Worm (Caenorhabditis elegans) whole organism, young adult: ENCODE data around the gene dnj-5.

Experiments
- C06A6.2 ChIP-seq: fragments of 200-800 bp; sonication (Bioruptor generic); conservative IDR thresholded peaks from 2 replicates; pipeline ENCODE4 v1.3.6; 2022; ENCODE audit warnings: missing genetic modification characterization, missing compliant biosample characterization
- F52B5.7 ChIP-seq: sonication (generic microtip); optimal IDR thresholded peaks from 2 replicates; lab custom pipeline; 2016; ENCODE audit warnings: mild to moderate bottlenecking, missing genetic modification characterization, missing compliant biosample characterization
- F57A8.1 ChIP-seq: fragments of 200-800 bp; sonication (Bioruptor generic); optimal IDR thresholded peaks from 2 replicates; lab custom pipeline; 2018; ENCODE audit warnings: mild to moderate bottlenecking, missing genetic modification characterization, moderate library complexity, missing compliant biosample characterization
- Y56A3A.18 ChIP-seq: fragments of 200-800 bp; sonication (Bioruptor generic); IDR thresholded peaks from 2 replicates; pipeline ENCODE4 v1.3.6; 2022; ENCODE audit warnings: missing genetic modification reagents, missing genetic modification characterization, missing compliant biosample characterization
- Y95B8A.8 ChIP-seq: fragments of 200-800 bp; sonication (Bioruptor generic); IDR thresholded peaks from 2 replicates; pipeline ENCODE4 v1.3.6; 2022; ENCODE audit warnings: missing genetic modification reagents, missing genetic modification characterization, missing compliant biosample characterization
- akir-1 ChIP-seq: fragments of 200-800 bp; sonication (Bioruptor generic); optimal IDR thresholded peaks from 2 replicates; lab custom pipeline; 2018; ENCODE audit warnings: mild to moderate bottlenecking, missing genetic modification characterization, moderate library complexity, missing compliant biosample characterization
- aptf-3 ChIP-seq: fragments of 200-800 bp; sonication (Bioruptor generic); IDR thresholded peaks from 2 replicates; pipeline ENCODE4 v1.3.6; 2022; ENCODE audit warnings: missing genetic modification characterization, missing compliant biosample characterization
- atf-7 ChIP-seq: sonication (generic microtip); optimal IDR thresholded peaks from 2 replicates; lab custom pipeline; 2017; ENCODE audit warnings: mild to moderate bottlenecking, missing genetic modification characterization, missing compliant biosample characterization
- attf-3 ChIP-seq: fragments of 200-800 bp; sonication (Bioruptor generic); conservative IDR thresholded peaks from 2 replicates; pipeline ENCODE4 v1.3.6; 2022; ENCODE audit warnings: missing genetic modification reagents, missing genetic modification characterization, missing compliant biosample characterization
- bed-1 ChIP-seq: fragments of 200-800 bp; sonication (Bioruptor generic); IDR thresholded peaks from 2 replicates; pipeline ENCODE4 v1.3.6; 2022; ENCODE audit warnings: missing genetic modification reagents, missing genetic modification characterization, missing compliant biosample characterization
- ceh-40 ChIP-seq: fragments of 200-800 bp; sonication (Bioruptor generic); IDR thresholded peaks from 2 replicates; pipeline ENCODE4 v1.3.6; 2022; ENCODE audit warnings: missing genetic modification characterization, missing compliant biosample characterization
- ceh-58 ChIP-seq: fragments of 200-800 bp; sonication (Bioruptor generic); IDR thresholded peaks from 2 replicates; pipeline ENCODE4 v1.3.6; 2022; ENCODE audit warnings: missing genetic modification characterization, missing compliant biosample characterization
- dpff-1 ChIP-seq: sonication (generic microtip); optimal IDR thresholded peaks from 2 replicates; lab custom pipeline; 2017; ENCODE audit warnings: mild to moderate bottlenecking, missing genetic modification characterization, missing compliant biosample characterization
- efl-1 ChIP-seq: fragments of 150-350 bp; optimal IDR thresholded peaks from 2 replicates; lab custom pipeline; 2014; ENCODE audit warnings: missing biosample characterization, missing genetic modification reagents, missing genetic modification characterization
- egl-44 ChIP-seq: fragments of 200-800 bp; sonication (Bioruptor generic); IDR thresholded peaks from 2 replicates; pipeline ENCODE4 v1.3.6; 2022; ENCODE audit warnings: missing genetic modification reagents, missing genetic modification characterization, missing compliant biosample characterization
- ets-4 ChIP-seq: fragments of 200-800 bp; sonication (Bioruptor generic); optimal IDR thresholded peaks from 2 replicates; lab custom pipeline; 2018; ENCODE audit warnings: mild to moderate bottlenecking, missing genetic modification characterization, missing compliant biosample characterization
- him-1 ChIP-seq: sonication (generic microtip); optimal IDR thresholded peaks from 2 replicates; lab custom pipeline; 2016; ENCODE audit warnings: missing genotype, missing genetic modification reagents, missing genetic modification characterization, missing compliant biosample characterization
- lag-1 ChIP-seq: fragments of 200-800 bp; sonication (Bioruptor generic); IDR thresholded peaks from 2 replicates; pipeline ENCODE4 v1.3.6; 2022; ENCODE audit warnings: missing genetic modification reagents, missing genetic modification characterization, missing compliant biosample characterization
- lin-40 ChIP-seq: sonication (generic microtip); optimal IDR thresholded peaks from 2 replicates; lab custom pipeline; 2016; ENCODE audit warnings: missing genetic modification characterization, mild to moderate bottlenecking, missing compliant biosample characterization, missing genotype, missing genetic modification reagents
- madf-3 ChIP-seq: fragments of 200-800 bp; sonication (Bioruptor generic); IDR thresholded peaks from 2 replicates; pipeline ENCODE4 v1.3.6; 2022; ENCODE audit warnings: missing genetic modification reagents, missing genetic modification characterization, missing compliant biosample characterization
- madf-8 ChIP-seq: fragments of 200-800 bp; sonication (Bioruptor generic); conservative IDR thresholded peaks from 2 replicates; pipeline ENCODE4 v1.3.6; 2022; ENCODE audit warnings: missing genetic modification reagents, missing genetic modification characterization, missing compliant biosample characterization
- mcd-1 ChIP-seq: fragments of 200-800 bp; sonication (Bioruptor generic); IDR thresholded peaks from 2 replicates; pipeline ENCODE4 v1.3.6; 2022; ENCODE audit warnings: missing genetic modification reagents, missing genetic modification characterization, missing compliant biosample characterization
- nhr-120 ChIP-seq: fragments of 200-800 bp; sonication (Bioruptor generic); IDR thresholded peaks from 2 replicates; pipeline ENCODE4 v1.3.6; 2022; ENCODE audit warnings: missing genetic modification characterization, missing compliant biosample characterization
- nhr-27 ChIP-seq: fragments of 200-800 bp; sonication (Bioruptor generic); optimal IDR thresholded peaks from 2 replicates; lab custom pipeline; 2018; ENCODE audit warnings: mild to moderate bottlenecking, missing genetic modification characterization, moderate library complexity, missing compliant biosample characterization
- nhr-80 ChIP-seq: sonication (generic microtip); optimal IDR thresholded peaks from 2 replicates; lab custom pipeline; 2016; ENCODE audit warnings: missing genetic modification characterization, missing compliant biosample characterization
- pbrm-1 ChIP-seq: fragments of 200-800 bp; sonication (Bioruptor generic); IDR thresholded peaks from 2 replicates; pipeline ENCODE4 v1.3.6; 2022; ENCODE audit warnings: missing genetic modification reagents, missing genetic modification characterization, missing compliant biosample characterization
- snpc-1.1 ChIP-seq: sonication (generic microtip); optimal IDR thresholded peaks from 2 replicates; lab custom pipeline; 2017; ENCODE audit warnings: missing genetic modification characterization, mild to moderate bottlenecking, missing compliant biosample characterization, antibody characterized with exemption, moderate library complexity, missing genotype, missing genetic modification reagents; ENCODE audit not compliant: insufficient read depth
- snpc-1.3 ChIP-seq: sonication (generic microtip); optimal IDR thresholded peaks from 2 replicates; lab custom pipeline; 2017; ENCODE audit warnings: missing genetic modification characterization, mild to moderate bottlenecking, missing compliant biosample characterization, antibody characterized with exemption, moderate library complexity, missing genotype, missing genetic modification reagents; ENCODE audit not compliant: insufficient read depth
- snpc-3.4 ChIP-seq: sonication (generic microtip); optimal IDR thresholded peaks from 2 replicates; lab custom pipeline; 2017; ENCODE audit warnings: missing genetic modification characterization, mild to moderate bottlenecking, missing compliant biosample characterization, antibody characterized with exemption, moderate library complexity, missing genotype, missing genetic modification reagents
- unc-130 ChIP-seq: sonication (generic microtip); optimal IDR thresholded peaks from 2 replicates; lab custom pipeline; 2016; ENCODE audit warnings: missing genetic modification reagents, missing genetic modification characterization, missing compliant biosample characterization
- zfh-2 ChIP-seq: fragments of 200-800 bp; sonication (Bioruptor generic); conservative IDR thresholded peaks from 2 replicates; pipeline ENCODE4 v1.3.6; 2022; ENCODE audit warnings: missing genetic modification reagents, missing genetic modification characterization, missing compliant biosample characterization
- ztf-25 ChIP-seq: fragments of 200-800 bp; sonication (Bioruptor generic); IDR thresholded peaks from 2 replicates; pipeline ENCODE4 v1.3.6; 2022; ENCODE audit warnings: missing genetic modification reagents, missing genetic modification characterization, missing compliant biosample characterization
- ztf-3 ChIP-seq: fragments of 200-800 bp; sonication (Bioruptor generic); optimal IDR thresholded peaks from 2 replicates; lab custom pipeline; 2018; ENCODE audit warnings: mild to moderate bottlenecking, missing genetic modification characterization, missing compliant biosample characterization

Gene dnj-5

ce11 chrII:6883716-6884115 is 25.6 kb upstream of the dnj-5 start, which contains the start of gene pmp-1:
TSS of gene pmp-1 (minus strand) at chrII:6883754.
- TF ChIP-seq ets-4 (GFP tag; lab: Kevin White, UChicago) (peak; percentile 51), atf-7 (tag; lab: Kevin White, UChicago) (no peak), ztf-25 (no peak), nhr-80 (tag; lab: Kevin White, UChicago) (peak; percentile 78)

DNA sequence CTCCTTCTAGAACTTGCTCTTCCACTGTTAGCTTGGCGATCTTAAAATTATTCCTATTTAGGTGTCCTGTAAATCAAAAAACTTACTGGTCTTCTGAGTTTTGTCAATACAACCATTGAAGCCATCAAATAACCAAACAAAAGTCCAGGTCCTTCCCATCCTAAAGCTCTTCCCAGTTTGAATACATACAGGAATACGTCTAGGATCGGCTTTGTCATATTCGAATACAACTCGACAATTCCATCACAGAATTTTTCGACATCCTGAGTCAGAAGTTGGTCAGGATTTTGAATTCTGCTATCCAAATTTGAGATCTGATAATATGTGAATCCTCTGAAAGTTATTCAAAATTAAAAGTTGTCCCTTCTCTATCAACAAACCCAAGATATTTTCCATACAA is 24.2 kb upstream of the dnj-5 start:
- TF ChIP-seq unc-130 (no peak), dpff-1 (no peak), nhr-27 (tag; lab: Kevin White, UChicago) (no peak), ceh-58 (GFP tag; lab: Robert Waterston, UW) (no peak), nhr-120 (GFP tag; lab: Robert Waterston, UW) (no peak), akir-1 (GFP tag; lab: Kevin White, UChicago) (no peak), snpc-3.4 (tag; lab: Kevin White, UChicago) (no peak), madf-8 (GFP tag; lab: Robert Waterston, UW) (no peak), Y95B8A.8 (GFP tag; lab: Robert Waterston, UW) (no peak), zfh-2 (GFP tag; lab: Robert Waterston, UW) (no peak), lin-40 (tag; lab: Kevin White, UChicago) (no peak), snpc-1.1 (tag; lab: Kevin White, UChicago) (no peak)

ce11 chrII:6880067-6880466 is 22.0 kb upstream of the dnj-5 start, which contains the start of gene C44B7.7:
TSS of gene C44B7.7 (minus strand) at chrII:6880167.
- no peak for TF ChIP-seq mcd-1 (GFP tag; lab: Robert Waterston, UW)
- TF ChIP-seq efl-1 (GFP tag; lab: Kevin White, UChicago) = no peak
- peak; percentile 5 for TF ChIP-seq nhr-80 (tag; lab: Kevin White, UChicago)
- TF ChIP-seq F52B5.7 (tag; lab: Kevin White, UChicago) = no peak

ce11 chrII:6877881-6878280 is 19.8 kb upstream of the dnj-5 start:
- no peak for TF ChIP-seq Y56A3A.18 (GFP tag; lab: Robert Waterston, UW)

DNA sequence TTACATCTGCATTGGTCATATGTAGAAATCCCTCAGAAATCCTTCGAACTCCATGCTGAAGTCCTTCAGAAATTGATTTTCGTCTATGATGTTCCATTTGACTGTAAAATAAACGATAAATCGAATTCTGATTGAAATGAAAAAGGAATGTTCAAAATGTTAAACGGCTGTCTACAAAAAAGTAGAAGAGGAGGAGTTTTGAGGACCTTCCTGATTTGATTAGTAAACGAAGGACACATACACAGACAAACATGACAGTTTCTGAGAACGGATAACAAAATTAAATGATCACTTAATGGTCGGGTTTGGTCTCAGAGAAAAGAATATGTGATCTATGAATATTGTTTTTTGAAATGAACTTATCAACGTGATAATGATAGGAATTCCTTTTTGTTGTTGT is 18.9 kb upstream of the dnj-5 start, which contains the start of gene slc-36.5:
slc-36.5 (minus strand) TSS at position 101 of the 400 bp plus-strand sequence.
- TF ChIP-seq C06A6.2 (GFP tag; lab: Robert Waterston, UW) = no peak
- no peak for TF ChIP-seq him-1 (tag; lab: Kevin White, UChicago)
- TF ChIP-seq attf-3 (GFP tag; lab: Robert Waterston, UW) = no peak
- TF ChIP-seq lag-1 (GFP tag; lab: Robert Waterston, UW) = no peak
- TF ChIP-seq ceh-40 (GFP tag; lab: Robert Waterston, UW) = no peak
- TF ChIP-seq madf-3 (GFP tag; lab: Robert Waterston, UW) = no peak
- TF ChIP-seq aptf-3 (GFP tag; lab: Robert Waterston, UW) = no peak
- no peak for TF ChIP-seq egl-44 (GFP tag; lab: Robert Waterston, UW)
- no peak for TF ChIP-seq nhr-120 (GFP tag; lab: Robert Waterston, UW)
- no peak for TF ChIP-seq snpc-1.3 (tag; lab: Kevin White, UChicago)
- no peak for TF ChIP-seq pbrm-1 (GFP tag; lab: Robert Waterston, UW)
- TF ChIP-seq bed-1 (GFP tag; lab: Robert Waterston, UW) = no peak
- no peak for TF ChIP-seq ztf-3
- TF ChIP-seq F57A8.1 (GFP tag; lab: Kevin White, UChicago) = no peak
